Worm (Caenorhabditis elegans): ENCODE data around the gene F58E6.4.

- TF ChIP-seq W03F9.2 (tag; optimal IDR thresholded peaks at IDR 0.05), result no peak
- no peak for TF ChIP-seq him-1 (tag; optimal IDR thresholded peaks at IDR 0.05)
These were observed 13.6 kb upstream of the F58E6.4 start for ce11 chrV:9763759-9764158.

All from whole organism, L4/young adult.